Worm (Caenorhabditis elegans) whole organism, L4 larva: ENCODE data around the gene nhr-53.

Experiments
- unc-130 ChIP-seq: sonication (generic microtip); optimal IDR thresholded peaks from 2 replicates; lab custom pipeline; 2016; ENCODE audit warnings: missing genetic modification reagents, missing genetic modification characterization, missing compliant biosample characterization
- unc-39 ChIP-seq: sonication (generic microtip); optimal IDR thresholded peaks from 2 replicates; lab custom pipeline; 2017; ENCODE audit warnings: missing biosample characterization, missing genetic modification characterization

ce11 chrV:15710401-15710800 lies 8.2 kb upstream of the nhr-53 start, which contains the start of gene Y6E2A.1:
- TF ChIP-seq unc-130 (no peak), unc-39 (tag; lab: Kevin White, UChicago) (no peak)
